Fruit fly (Drosophila melanogaster): Measurements from ENCODE around the gene Fer1.

Gene Fer1

dm6 chr3R:7174755-7175154 is 38.7 kb downstream of the Fer1 start:
- TF ChIP-seq brk (GFP tag; optimal IDR thresholded peaks at IDR 0.05): no peak
- TF ChIP-seq sv (GFP tag; optimal IDR thresholded peaks at IDR 0.05): no peak
- TF ChIP-seq sage (GFP tag; optimal IDR thresholded peaks at IDR 0.05): no peak
- TF ChIP-seq GATAd (GFP tag; optimal IDR thresholded peaks at IDR 0.05): no peak
- TF ChIP-seq psq (GFP tag; optimal IDR thresholded peaks at IDR 0.05): no peak
- TF ChIP-seq fru (GFP tag; optimal IDR thresholded peaks at IDR 0.05): no peak
- no peak for TF ChIP-seq Sp1 (GFP tag; optimal IDR thresholded peaks at IDR 0.05)
- TF ChIP-seq pan (optimal IDR thresholded peaks at IDR 0.05): no peak
- no peak for TF ChIP-seq CG9705 (GFP tag; optimal IDR thresholded peaks at IDR 0.05)
- no peak for TF ChIP-seq CrebA (GFP tag; optimal IDR thresholded peaks at IDR 0.05; ENCODE audit: borderline replicate concordance)
- TF ChIP-seq Dif (GFP tag; optimal IDR thresholded peaks at IDR 0.05; ENCODE audit: partially characterized antibody): no peak
- TF ChIP-seq br (GFP tag; optimal IDR thresholded peaks at IDR 0.05): no peak
- TF ChIP-seq Vsx2 (GFP tag; optimal IDR thresholded peaks at IDR 0.05; ENCODE audit: partially characterized antibody): no peak
- no peak for TF ChIP-seq jim (GFP tag; optimal IDR thresholded peaks at IDR 0.05)
- no peak for TF ChIP-seq Abd-B (GFP tag; optimal IDR thresholded peaks at IDR 0.05)

dm6 chr3R:7186242-7187092 is 50.5 kb downstream of the Fer1 start, which contains the start of the genes CG10055 and lap:
Gene CG10055 (minus strand): TSS chr3R:7186673.
Gene lap (plus strand): TSS chr3R:7186994.
- TF ChIP-seq sage (GFP tag; optimal IDR thresholded peaks at IDR 0.05) (no peak), Myc (optimal IDR thresholded peaks at IDR 0.05) (peak; percentile 2), woc (GFP tag; optimal IDR thresholded peaks at IDR 0.05) (peak; percentile 4), OdsH (GFP tag; optimal IDR thresholded peaks at IDR 0.05) (no peak)

dm6 chr3R:7187093-7187912 is 51.3 kb downstream of the Fer1 start:
- TF ChIP-seq psq (GFP tag; optimal IDR thresholded peaks at IDR 0.05) (peak; percentile 17), OdsH (GFP tag; optimal IDR thresholded peaks at IDR 0.05) (peak; percentile 19), br (GFP tag; optimal IDR thresholded peaks at IDR 0.05) (no peak), dl (GFP tag; optimal IDR thresholded peaks at IDR 0.05; ENCODE audit: insufficient read depth in 1 of 2, partially characterized antibody in 2 of 2) (peak; percentile 4 to 70), Dif (GFP tag; optimal IDR thresholded peaks at IDR 0.05; ENCODE audit: partially characterized antibody) (peak; percentile 71), h (GFP tag; optimal IDR thresholded peaks at IDR 0.05) (peak; percentile 21), Jra (GFP tag; optimal IDR thresholded peaks at IDR 0.05) (no peak)

DNA sequence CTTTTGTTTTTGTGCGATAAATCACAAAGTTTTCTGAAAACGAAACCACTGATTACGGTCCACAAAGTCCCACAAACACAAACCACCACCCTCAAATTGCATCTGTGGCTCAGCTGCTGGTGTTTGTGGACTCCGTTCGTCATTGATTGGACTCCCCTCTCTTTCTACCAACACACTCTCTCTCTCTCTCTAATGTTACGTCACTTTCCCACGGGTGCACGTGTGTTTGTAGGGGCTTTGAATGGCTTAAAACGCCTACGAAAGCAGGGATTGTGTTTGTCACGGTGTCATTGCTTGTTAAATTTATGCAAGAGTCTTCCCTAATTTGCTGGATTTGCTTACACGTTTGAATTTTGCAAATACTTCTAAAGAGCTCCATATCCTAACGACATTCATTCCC is 52.0 kb downstream of the Fer1 start:
- TF ChIP-seq Myc (optimal IDR thresholded peaks at IDR 0.05) (no peak), dmrt93B (GFP tag; optimal IDR thresholded peaks at IDR 0.05) (no peak), h (GFP tag; optimal IDR thresholded peaks at IDR 0.05) (no peak), Dfd (GFP tag; optimal IDR thresholded peaks at IDR 0.05) (no peak), Sp1 (GFP tag; optimal IDR thresholded peaks at IDR 0.05) (no peak), woc (GFP tag; optimal IDR thresholded peaks at IDR 0.05) (no peak), Hnf4 (GFP tag; optimal IDR thresholded peaks at IDR 0.05) (no peak), GATAd (GFP tag; optimal IDR thresholded peaks at IDR 0.05) (no peak), Rel (GFP tag; optimal IDR thresholded peaks at IDR 0.05) (no peak), Rel (tag; optimal IDR thresholded peaks at IDR 0.05) (no peak), fru (GFP tag; optimal IDR thresholded peaks at IDR 0.05) (no peak), jim (GFP tag; optimal IDR thresholded peaks at IDR 0.05) (no peak)

- TF ChIP-seq CG32264 (GFP tag; optimal IDR thresholded peaks at IDR 0.05) (no peak), br (GFP tag; optimal IDR thresholded peaks at IDR 0.05) (no peak), pan (optimal IDR thresholded peaks at IDR 0.05) (no peak), foxo (GFP tag; optimal IDR thresholded peaks at IDR 0.05) (no peak), rgr (GFP tag; optimal IDR thresholded peaks at IDR 0.05) (no peak), GATAd (GFP tag; optimal IDR thresholded peaks at IDR 0.05) (no peak), Hr78 (GFP tag; optimal IDR thresholded peaks at IDR 0.05) (no peak), Vsx2 (GFP tag; optimal IDR thresholded peaks at IDR 0.05; ENCODE audit: partially characterized antibody) (no peak), Jra (GFP tag; optimal IDR thresholded peaks at IDR 0.05) (no peak), h (GFP tag; optimal IDR thresholded peaks at IDR 0.05) (no peak), fru (GFP tag; optimal IDR thresholded peaks at IDR 0.05) (no peak), Myc (optimal IDR thresholded peaks at IDR 0.05) (no peak), dmrt93B (GFP tag; optimal IDR thresholded peaks at IDR 0.05) (no peak), Abd-B (GFP tag; optimal IDR thresholded peaks at IDR 0.05) (no peak), Dfd (GFP tag; optimal IDR thresholded peaks at IDR 0.05) (no peak), woc (GFP tag; optimal IDR thresholded peaks at IDR 0.05) (no peak)
These were observed 52.7 kb downstream of the Fer1 start for dm6 chr3R:7188697-7189096.
